Fruit fly (Drosophila melanogaster) whole organism, adult: ENCODE results near the gene CG43339.

Experiments
- CG11617 ChIP-seq: fragments of 200-800 bp; sonication (Bioruptor generic); optimal IDR thresholded peaks from 2 replicates; lab custom pipeline; 2017; ENCODE audit warnings: mild to moderate bottlenecking, missing biosample characterization, missing genetic modification reagents, missing genetic modification characterization
- CG12768 ChIP-seq: fragments of 200-800 bp; sonication (Bioruptor generic); optimal IDR thresholded peaks from 2 replicates; lab custom pipeline; 2017; ENCODE audit warnings: missing biosample characterization, missing genetic modification characterization, mild to moderate bottlenecking, moderate library complexity, missing genetic modification reagents
- CG1620 ChIP-seq: fragments of 200-800 bp; sonication (Bioruptor generic); optimal IDR thresholded peaks from 2 replicates; lab custom pipeline; 2016; ENCODE audit warnings: missing biosample characterization, missing genetic modification characterization
- CG5204 ChIP-seq: fragments of 200-800 bp; sonication (Bioruptor generic); optimal IDR thresholded peaks from 2 replicates; lab custom pipeline; 2016; ENCODE audit warnings: missing biosample characterization, missing genetic modification characterization
- CG7045 ChIP-seq: fragments of 200-800 bp; sonication (Bioruptor generic); optimal IDR thresholded peaks from 2 replicates; lab custom pipeline; 2017; ENCODE audit warnings: missing biosample characterization, mild to moderate bottlenecking, missing genetic modification characterization
- CG7101 ChIP-seq: fragments of 200-800 bp; sonication (Bioruptor generic); optimal IDR thresholded peaks from 2 replicates; lab custom pipeline; 2018; ENCODE audit warnings: missing biosample characterization, mild to moderate bottlenecking, missing genetic modification characterization, moderate library complexity
- Crg-1 ChIP-seq: fragments of 200-800 bp; sonication (Bioruptor generic); optimal IDR thresholded peaks from 2 replicates; lab custom pipeline; 2016; ENCODE audit warnings: missing biosample characterization, missing genetic modification characterization
- Hr96 ChIP-seq: fragments of 200-800 bp; sonication (Bioruptor generic); optimal IDR thresholded peaks from 2 replicates; lab custom pipeline; 2016; ENCODE audit warnings: missing biosample characterization, missing genetic modification characterization
- Mnt ChIP-seq: fragments of 200-800 bp; sonication (Bioruptor generic); optimal IDR thresholded peaks from 2 replicates; lab custom pipeline; 2016; ENCODE audit warnings: missing biosample characterization, mild to moderate bottlenecking, missing genetic modification characterization
- bab1 ChIP-seq: fragments of 200-800 bp; sonication (Bioruptor generic); optimal IDR thresholded peaks from 3 replicates; lab custom pipeline; 2019; ENCODE audit warnings: missing biosample characterization, mild to moderate bottlenecking, missing genetic modification characterization, moderate library complexity
- cic ChIP-seq: fragments of 200-800 bp; sonication (Bioruptor generic); optimal IDR thresholded peaks from 2 replicates; lab custom pipeline; 2017; ENCODE audit warnings: missing biosample characterization, mild to moderate bottlenecking, missing genetic modification characterization, moderate library complexity
- cnc ChIP-seq, 2 experiments: fragments of >200 bp; optimal IDR thresholded peaks; 2 replicates each; lab custom pipeline; 2017
- ovo ChIP-seq: fragments of 200-800 bp; sonication (Bioruptor generic); optimal IDR thresholded peaks from 2 replicates; lab custom pipeline; 2016; ENCODE audit warnings: missing biosample characterization, missing genetic modification characterization
- toe ChIP-seq: fragments of 200-800 bp; sonication (Bioruptor generic); optimal IDR thresholded peaks from 2 replicates; lab custom pipeline; 2016; ENCODE audit warnings: missing biosample characterization, missing genetic modification characterization

- TF ChIP-seq Crg-1 (GFP tag; lab: Kevin White, UChicago) (no peak), cnc (optimal IDR thresholded peaks at IDR 0.05; lab: Kevin White, UChicago) (no peak), CG5204 (no peak), CG7045 (GFP tag; lab: Kevin White, UChicago) (no peak), CG12768 (no peak), CG11617 (GFP tag; lab: Kevin White, UChicago) (no peak), cic (GFP tag; lab: Kevin White, UChicago) (no peak), ovo (no peak), Hr96 (GFP tag; lab: Kevin White, UChicago) (no peak), bab1 (GFP tag; lab: Kevin White, UChicago) (no peak), CG1620 (GFP tag; lab: Kevin White, UChicago) (no peak), CG7101 (no peak), toe (GFP tag; lab: Kevin White, UChicago) (no peak), Mnt (GFP tag; lab: Kevin White, UChicago) (no peak)
These were observed 27.6 kb downstream of the CG43339 start for dm6 chr2L:18645468-18645867.
